Fruit fly (Drosophila melanogaster) whole organism, prepupa: ENCODE results near the gene Fas3.

Source experiments
- CG10631 ChIP-seq: fragments of 200-800 bp; sonication (Bioruptor generic); optimal IDR thresholded peaks from 2 replicates; lab custom pipeline; 2016; ENCODE audit warnings: missing biosample characterization, missing genetic modification characterization
- CG10669 ChIP-seq: fragments of 200-800 bp; sonication (Bioruptor generic); optimal IDR thresholded peaks from 3 replicates; lab custom pipeline; 2018; ENCODE audit warnings: missing biosample characterization, mild to moderate bottlenecking, missing genetic modification characterization, moderate library complexity
- CG11762 ChIP-seq: fragments of 200-800 bp; sonication (Bioruptor generic); optimal IDR thresholded peaks from 3 replicates; lab custom pipeline; 2016; ENCODE audit warnings: missing biosample characterization, missing genetic modification characterization; ENCODE audit not compliant: insufficient read depth
- CG11902 ChIP-seq: fragments of 200-800 bp; sonication (Bioruptor generic); optimal IDR thresholded peaks from 3 replicates; lab custom pipeline; 2016; ENCODE audit warnings: missing biosample characterization, missing genetic modification characterization
- CG15336 ChIP-seq: fragments of 200-800 bp; sonication (Bioruptor generic); IDR thresholded peaks from 2 replicates; pipeline ENCODE4 v1.3.6; 2022; ENCODE audit warnings: missing biosample characterization, missing genetic modification characterization
- CG1621 ChIP-seq: fragments of 200-800 bp; sonication (Bioruptor generic); optimal IDR thresholded peaks from 3 replicates; lab custom pipeline; 2018; ENCODE audit warnings: missing biosample characterization, mild to moderate bottlenecking, missing genetic modification characterization
- CG16779 ChIP-seq: fragments of 200-800 bp; sonication (Bioruptor generic); optimal IDR thresholded peaks from 3 replicates; lab custom pipeline; 2017; ENCODE audit warnings: missing biosample characterization, mild to moderate bottlenecking, missing genetic modification characterization
- CG31627 ChIP-seq: fragments of 200-800 bp; sonication (Bioruptor generic); optimal IDR thresholded peaks from 3 replicates; lab custom pipeline; 2016; ENCODE audit warnings: missing biosample characterization, missing genetic modification characterization
- CG32006 ChIP-seq: fragments of 200-800 bp; sonication (Bioruptor generic); optimal IDR thresholded peaks from 3 replicates; lab custom pipeline; 2017; ENCODE audit warnings: missing biosample characterization, mild to moderate bottlenecking, missing genetic modification characterization
- CG3919 ChIP-seq: fragments of 200-800 bp; sonication (Bioruptor generic); optimal IDR thresholded peaks from 3 replicates; lab custom pipeline; 2016; ENCODE audit warnings: missing biosample characterization, missing genetic modification characterization
- CG6163 ChIP-seq: fragments of 200-800 bp; sonication (Bioruptor generic); IDR thresholded peaks from 3 replicates; pipeline ENCODE4 v1.3.6; 2022; ENCODE audit warnings: missing biosample characterization, missing genetic modification characterization
- CG6276 ChIP-seq: fragments of 200-800 bp; sonication (Bioruptor generic); optimal IDR thresholded peaks from 2 replicates; lab custom pipeline; 2017; ENCODE audit warnings: missing biosample characterization, mild to moderate bottlenecking, missing genetic modification characterization
- CG6792 ChIP-seq: fragments of 200-800 bp; sonication (Bioruptor generic); optimal IDR thresholded peaks from 3 replicates; lab custom pipeline; 2016; ENCODE audit warnings: missing biosample characterization, missing genetic modification characterization
- CG6808 ChIP-seq: fragments of 200-800 bp; sonication (Bioruptor generic); optimal IDR thresholded peaks from 3 replicates; lab custom pipeline; 2017; ENCODE audit warnings: missing biosample characterization, missing genetic modification characterization, mild to moderate bottlenecking, moderate library complexity, missing genetic modification reagents
- CG6854 ChIP-seq: fragments of 200-800 bp; sonication (Bioruptor generic); optimal IDR thresholded peaks from 2 replicates; lab custom pipeline; 2017; ENCODE audit warnings: missing biosample characterization, mild to moderate bottlenecking, missing genetic modification characterization
- CG8119 ChIP-seq: fragments of 200-800 bp; sonication (Bioruptor generic); IDR thresholded peaks from 3 replicates; pipeline ENCODE4 v1.3.6; 2022; ENCODE audit warnings: missing biosample characterization, missing genetic modification characterization
- CG8632 ChIP-seq: fragments of 200-800 bp; sonication (Bioruptor generic); optimal IDR thresholded peaks from 3 replicates; lab custom pipeline; 2016; ENCODE audit warnings: missing biosample characterization, missing genetic modification characterization
- CG9139 ChIP-seq: fragments of 200-800 bp; sonication (Bioruptor generic); optimal IDR thresholded peaks from 3 replicates; lab custom pipeline; 2017; ENCODE audit warnings: missing biosample characterization, mild to moderate bottlenecking, missing genetic modification characterization
- Eip93F ChIP-seq: fragments of 200-800 bp; sonication (Bioruptor generic); optimal IDR thresholded peaks from 2 replicates; lab custom pipeline; 2016; ENCODE audit warnings: missing biosample characterization, mild to moderate bottlenecking, missing genetic modification characterization
- Ets21C ChIP-seq: fragments of 200-800 bp; sonication (Bioruptor generic); optimal IDR thresholded peaks from 3 replicates; lab custom pipeline; 2016; ENCODE audit warnings: missing biosample characterization, missing genetic modification characterization
- Ets96B ChIP-seq: fragments of 200-800 bp; optimal IDR thresholded peaks from 2 replicates; lab custom pipeline; 2019; ENCODE audit warnings: missing biosample characterization, mild to moderate bottlenecking, missing genetic modification characterization, moderate library complexity
- Gug ChIP-seq: fragments of 200-800 bp; sonication (Bioruptor generic); IDR thresholded peaks from 2 replicates; pipeline ENCODE4 v1.3.6; 2022; ENCODE audit warnings: missing biosample characterization, missing genetic modification characterization
- Hr38 ChIP-seq: sonication (Bioruptor generic); optimal IDR thresholded peaks from 2 replicates; lab custom pipeline; 2016; ENCODE audit warnings: missing biosample characterization, missing genetic modification characterization
- Hr39 ChIP-seq: fragments of 200-800 bp; sonication (Bioruptor generic); optimal IDR thresholded peaks from 2 replicates; lab custom pipeline; 2016; ENCODE audit warnings: missing biosample characterization, missing genetic modification characterization
- Lpt ChIP-seq: fragments of 200-800 bp; sonication (Bioruptor generic); optimal IDR thresholded peaks from 3 replicates; lab custom pipeline; 2016; ENCODE audit warnings: missing biosample characterization, missing genetic modification characterization
- Met ChIP-seq: fragments of 200-800 bp; sonication (Bioruptor generic); optimal IDR thresholded peaks from 3 replicates; lab custom pipeline; 2016; ENCODE audit warnings: missing biosample characterization, missing genetic modification characterization
- Sox102F ChIP-seq: fragments of 200-800 bp; sonication (Bioruptor generic); optimal IDR thresholded peaks from 2 replicates; lab custom pipeline; 2016; ENCODE audit warnings: missing biosample characterization, mild to moderate bottlenecking, missing genetic modification characterization
- Sox14 ChIP-seq: fragments of 200-800 bp; sonication (Bioruptor generic); optimal IDR thresholded peaks from 3 replicates; lab custom pipeline; 2016; ENCODE audit warnings: missing biosample characterization, missing genetic modification characterization
- acj6 ChIP-seq: fragments of 200-800 bp; sonication (Bioruptor generic); optimal IDR thresholded peaks from 3 replicates; lab custom pipeline; 2016; ENCODE audit warnings: missing biosample characterization, missing genetic modification characterization
- cyc ChIP-seq: fragments of 200-800 bp; sonication (Bioruptor generic); optimal IDR thresholded peaks from 3 replicates; lab custom pipeline; 2016; ENCODE audit warnings: missing biosample characterization, missing genetic modification characterization
- dac ChIP-seq: fragments of 200-800 bp; sonication (Bioruptor generic); optimal IDR thresholded peaks from 2 replicates; lab custom pipeline; 2017; ENCODE audit warnings: missing biosample characterization, mild to moderate bottlenecking, missing genetic modification characterization
- dsx ChIP-seq: fragments of 200-800 bp; optimal IDR thresholded peaks from 3 replicates; lab custom pipeline; 2019; ENCODE audit warnings: missing biosample characterization, mild to moderate bottlenecking, missing genetic modification characterization, moderate library complexity; ENCODE audit not compliant: poor library complexity, severe bottlenecking
- eg ChIP-seq: fragments of 200-800 bp; sonication (Bioruptor generic); IDR thresholded peaks from 3 replicates; pipeline ENCODE4 v1.3.6; 2022; ENCODE audit warnings: missing biosample characterization, missing genetic modification characterization
- fd59A ChIP-seq: fragments of 200-800 bp; sonication (Bioruptor generic); optimal IDR thresholded peaks from 2 replicates; lab custom pipeline; 2017; ENCODE audit warnings: missing biosample characterization, mild to moderate bottlenecking, missing genetic modification characterization, missing genetic modification reagents
- fd85E ChIP-seq: fragments of 200-800 bp; sonication (Bioruptor generic); optimal IDR thresholded peaks from 3 replicates; lab custom pipeline; 2016; ENCODE audit warnings: missing biosample characterization, missing genetic modification characterization
- fkh ChIP-seq: fragments of 200-800 bp; sonication (Bioruptor generic); optimal IDR thresholded peaks from 3 replicates; lab custom pipeline; 2017; ENCODE audit warnings: missing biosample characterization, mild to moderate bottlenecking, missing genetic modification characterization, moderate library complexity
- lz ChIP-seq: fragments of 200-800 bp; sonication (Bioruptor generic); optimal IDR thresholded peaks from 3 replicates; lab custom pipeline; 2016; ENCODE audit warnings: missing biosample characterization, missing genetic modification characterization
- pdm3 ChIP-seq: fragments of 200-800 bp; sonication (Bioruptor generic); optimal IDR thresholded peaks from 3 replicates; lab custom pipeline; 2016; ENCODE audit warnings: missing biosample characterization, missing genetic modification characterization
- salr ChIP-seq, 2 experiments: fragments of 200-800 bp; sonication (Bioruptor generic); optimal IDR thresholded peaks; 3 replicates each; lab custom pipeline; 2016 to 2018; ENCODE audit warnings: missing biosample characterization in 2 of 2, missing genetic modification characterization in 2 of 2, mild to moderate bottlenecking in 1 of 2
- spab ChIP-seq: fragments of 200-800 bp; sonication (Bioruptor generic); optimal IDR thresholded peaks from 2 replicates; lab custom pipeline; 2017; ENCODE audit warnings: missing biosample characterization, mild to moderate bottlenecking, missing genetic modification characterization, missing genetic modification reagents
- ss ChIP-seq, 2 experiments: fragments of 200-800 bp; sonication (Bioruptor generic); optimal IDR thresholded peaks; 2 replicates in 1 of 2; 3 replicates in 1 of 2; lab custom pipeline; 2017 to 2018; ENCODE audit warnings: mild to moderate bottlenecking in 2 of 2, missing biosample characterization in 2 of 2, missing genetic modification characterization in 2 of 2, moderate library complexity in 1 of 2
- topi ChIP-seq: fragments of 200-800 bp; sonication (Bioruptor generic); optimal IDR thresholded peaks from 3 replicates; lab custom pipeline; 2016; ENCODE audit warnings: missing biosample characterization, missing genetic modification characterization

Gene Fas3

DNA sequence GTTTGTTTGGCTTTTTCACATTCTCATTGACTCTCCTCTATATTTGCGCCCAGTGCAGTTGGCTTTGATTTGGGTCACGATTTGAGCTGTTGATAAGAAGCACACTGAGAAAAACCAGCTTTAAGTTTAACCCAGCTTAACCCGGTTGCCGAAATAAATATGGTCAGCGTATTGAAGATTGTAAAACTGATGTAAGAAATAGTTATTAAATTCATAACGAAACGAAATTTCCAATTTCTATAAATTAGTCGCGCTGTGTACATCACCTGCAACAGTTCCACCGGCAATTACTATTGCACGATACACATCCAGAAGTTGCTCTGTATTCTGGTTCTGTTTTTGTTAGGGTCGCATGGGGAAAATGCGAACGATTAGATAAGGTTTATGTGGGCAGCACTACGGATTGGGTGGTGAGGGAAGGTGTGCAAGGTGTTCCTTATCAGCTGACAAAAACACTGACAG lies 5.2 kb downstream of the Fas3 start (continued):
- TF ChIP-seq CG10669 (GFP tag; lab: Kevin White, UChicago) (peak; percentile 44), fd85E (no peak), Sox102F (peak; percentile 40), acj6 (GFP tag; lab: Kevin White, UChicago) (peak; percentile 71), Eip93F (GFP tag; lab: Kevin White, UChicago) (no peak), Ets21C (GFP tag; lab: Kevin White, UChicago) (peak; percentile 26), eg (GFP tag; lab: Robert Waterston, UW) (peak; percentile 87), Lpt (peak; percentile 54), cyc (GFP tag; lab: Kevin White, UChicago) (peak; percentile 57), CG11902 (GFP tag; lab: Kevin White, UChicago) (peak; percentile 54), topi (GFP tag; lab: Kevin White, UChicago) (peak; percentile 51), dac (GFP tag; lab: Kevin White, UChicago) (peak; percentile 41), CG9139 (GFP tag; lab: Kevin White, UChicago) (no peak), Gug (GFP tag; lab: Robert Waterston, UW) (peak; percentile 74), CG3919 (GFP tag; lab: Kevin White, UChicago) (peak; percentile 63), CG8119 (GFP tag; lab: Robert Waterston, UW) (peak; percentile 76), CG6808 (GFP tag; lab: Kevin White, UChicago) (no peak), CG1621 (no peak), ss (GFP tag; optimal IDR thresholded peaks at IDR 0.05; lab: Kevin White, UChicago) (no peak), CG8632 (GFP tag; lab: Kevin White, UChicago) (peak; percentile 41), dsx (GFP tag; lab: Kevin White, UChicago) (no peak), CG6276 (peak; percentile 53), CG6163 (GFP tag; lab: Robert Waterston, UW) (peak; percentile 86), fkh (GFP tag; lab: Kevin White, UChicago) (peak; percentile 65), lz (GFP tag; lab: Kevin White, UChicago) (peak; percentile 54), CG16779 (tag; lab: Kevin White, UChicago) (no peak), Ets96B (tag; lab: Kevin White, UChicago) (peak; percentile 32), Sox14 (peak; percentile 61), CG31627 (GFP tag; lab: Kevin White, UChicago) (peak; percentile 63), CG32006 (GFP tag; lab: Kevin White, UChicago) (peak; percentile 78), CG10631 (peak; percentile 55), CG11762 (GFP tag; lab: Kevin White, UChicago) (peak; percentile 29), Hr38 (GFP tag; lab: Kevin White, UChicago) (no peak), Hr39 (GFP tag; lab: Kevin White, UChicago) (peak; percentile 69), Met (peak; percentile 70), salr (GFP tag; optimal IDR thresholded peaks at IDR 0.05; lab: Kevin White, UChicago) (peak in 1 of 2 experiments; percentile 29), pdm3 (GFP tag; lab: Kevin White, UChicago) (peak; percentile 69), spab (GFP tag; lab: Kevin White, UChicago) (no peak), CG6792 (GFP tag; lab: Kevin White, UChicago) (peak; percentile 61), fd59A (no peak), CG15336 (GFP tag; lab: Robert Waterston, UW) (peak; percentile 71; the same call in 1 of the 2 replicates)

DNA sequence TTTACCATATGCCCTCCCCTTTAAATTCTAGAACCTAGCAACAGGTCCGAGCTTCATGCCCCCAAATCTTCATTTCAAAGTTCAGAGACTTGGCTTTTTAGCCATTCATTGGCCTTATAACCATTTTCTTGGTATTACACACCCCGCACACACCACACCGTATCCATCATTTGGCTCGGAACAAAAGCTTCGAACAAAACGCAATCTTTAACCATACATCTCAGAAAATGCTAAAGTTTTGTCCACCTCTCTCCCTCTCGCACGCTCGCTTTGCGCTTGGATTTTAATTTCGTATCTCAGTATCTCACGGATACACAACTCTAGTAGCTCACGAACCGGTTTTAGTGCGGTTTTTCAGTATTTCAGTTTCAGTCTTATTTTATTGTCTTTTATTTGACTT lies 7.1 kb downstream of the Fas3 start:
- TF ChIP-seq CG6854 (GFP tag; lab: Kevin White, UChicago) (no peak), CG11762 (GFP tag; lab: Kevin White, UChicago) (no peak)
